Worm (Caenorhabditis elegans): ENCODE data around the gene C18D11.6.

The C18D11.6 gene

DNA sequence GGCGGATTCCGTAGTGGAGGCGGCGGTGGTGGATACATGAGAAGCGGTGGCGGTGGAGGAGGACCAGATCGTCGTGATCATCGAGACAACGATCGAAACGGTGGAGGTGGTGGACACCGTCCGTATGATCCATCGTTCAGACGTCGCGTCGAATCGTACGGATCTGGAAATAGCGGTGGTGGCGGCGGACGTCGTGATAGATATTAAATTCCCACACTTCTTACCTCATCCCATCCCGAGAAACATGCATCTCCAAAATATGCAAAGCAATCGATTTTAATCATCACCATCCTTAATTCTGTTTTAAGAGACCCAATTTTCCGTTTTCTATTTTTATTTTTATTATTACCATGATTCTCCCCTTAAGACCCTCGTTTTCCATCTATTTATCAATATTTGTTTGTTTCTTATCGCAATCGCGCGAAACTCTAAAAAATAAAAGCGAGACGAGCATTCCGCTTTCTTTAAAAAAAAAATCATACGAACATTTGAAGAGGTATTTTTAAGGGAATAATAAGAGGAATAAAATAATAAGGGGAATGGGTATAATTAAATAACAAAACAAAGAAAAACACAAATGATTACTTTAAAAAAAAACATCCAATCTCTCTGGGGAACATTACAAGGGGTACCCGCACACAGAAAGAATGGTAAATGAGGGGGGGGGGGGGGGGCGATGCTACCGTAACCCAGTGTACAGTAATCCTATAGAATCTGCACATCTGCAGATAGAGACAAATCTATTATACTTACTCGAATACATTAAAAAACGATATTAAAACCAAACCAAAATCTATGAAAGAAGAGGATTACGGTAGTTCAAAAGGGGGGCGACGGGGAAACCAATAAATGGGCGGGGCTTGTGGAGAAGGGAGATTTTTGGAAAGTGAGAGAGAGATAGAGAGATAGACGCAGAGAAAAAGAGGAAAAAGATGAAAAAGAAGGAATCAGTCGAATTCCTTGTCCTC, 20.4 kb downstream of the C18D11.6 start:
- peak in 1 of 2 experiments; percentile 30 for TF ChIP-seq hif-1 (tag; optimal IDR thresholded peaks at IDR 0.05)
- 0 out of 2 replicates have a peak, but pooled peaks have one; percentile 10 for TF ChIP-seq ZK337.2 (GFP tag; IDR thresholded peaks at IDR 0.05)
- TF ChIP-seq cey-2 (tag; optimal IDR thresholded peaks at IDR 0.05; ENCODE audit: borderline replicate concordance, insufficient read depth) = no peak
- TF ChIP-seq ceh-44 (GFP tag; IDR thresholded peaks at IDR 0.05) = no peak
- TF ChIP-seq ceh-20 (GFP tag; IDR thresholded peaks at IDR 0.05) = peak; percentile 58
- peak in 1 of 2 experiments; percentile 25 for TF ChIP-seq daf-16 (GFP tag; optimal IDR thresholded peaks at IDR 0.05)
- TF ChIP-seq daf-16 (tag; optimal IDR thresholded peaks at IDR 0.05) = peak; percentile 57
- TF ChIP-seq fkh-10 (GFP tag; optimal IDR thresholded peaks at IDR 0.05) = no peak
- peak; percentile 11 for TF ChIP-seq nhr-77 (tag; optimal IDR thresholded peaks at IDR 0.05)
- no peak for TF ChIP-seq pqm-1 (tag; optimal IDR thresholded peaks at IDR 0.05)
- TF ChIP-seq madf-5 (GFP tag; IDR thresholded peaks at IDR 0.05) = 0 out of 4 replicates have a peak, but pooled peaks have one; percentile 34 to 60
- TF ChIP-seq mdl-1 (tag; optimal IDR thresholded peaks at IDR 0.05) = no peak
- TF ChIP-seq unc-130 (GFP tag; optimal IDR thresholded peaks at IDR 0.05) = peak; percentile 4
- TF ChIP-seq zfp-3 (GFP tag; conservative IDR thresholded peaks at IDR 0.05) = peak; percentile 73; the same call in 1 of the 2 replicates
- peak; percentile 42 for TF ChIP-seq spr-3 (GFP tag; optimal IDR thresholded peaks at IDR 0.05)
- 0 out of 2 replicates have a peak, but pooled peaks have one; percentile 8 for TF ChIP-seq ctbp-1 (GFP tag; IDR thresholded peaks at IDR 0.05)
- TF ChIP-seq nhr-28 (tag; optimal IDR thresholded peaks at IDR 0.05) = no peak
- TF ChIP-seq arid-1 (GFP tag; conservative IDR thresholded peaks at IDR 0.05) = peak; percentile 48; the same call in 1 of the 2 replicates
- no peak for TF ChIP-seq lin-39 (tag; optimal IDR thresholded peaks at IDR 0.05)
- peak; percentile 27; the same call in 1 of the 2 replicates for TF ChIP-seq pha-4 (GFP tag; IDR thresholded peaks at IDR 0.05)
- no peak for TF ChIP-seq pha-4 (tag; optimal IDR thresholded peaks at IDR 0.05)
- TF ChIP-seq php-3 (GFP tag; IDR thresholded peaks at IDR 0.05) = peak; percentile 56
- 0 out of 2 replicates have a peak, but pooled peaks have one; percentile 6 for TF ChIP-seq Y105C5A.15 (GFP tag; IDR thresholded peaks at IDR 0.05)
- peak; percentile 16; the same call in 1 of the 2 replicates for TF ChIP-seq dmd-6 (GFP tag; IDR thresholded peaks at IDR 0.05)
- TF ChIP-seq F10B5.3 (tag; optimal IDR thresholded peaks at IDR 0.05) = no peak
- TF ChIP-seq ceh-62 (tag; optimal IDR thresholded peaks at IDR 0.05) = no peak
- no peak for TF ChIP-seq rbr-2 (tag; optimal IDR thresholded peaks at IDR 0.05)
- TF ChIP-seq egl-43 (GFP tag; IDR thresholded peaks at IDR 0.05) = peak; percentile 76; the same call in 1 of the 2 replicates
- no peak for TF ChIP-seq F26F4.8 (GFP tag; conservative IDR thresholded peaks at IDR 0.05)
- peak; percentile 32 for TF ChIP-seq sdz-12 (GFP tag; optimal IDR thresholded peaks at IDR 0.05)
- TF ChIP-seq zip-2 (tag; optimal IDR thresholded peaks at IDR 0.05) = no peak
- TF ChIP-seq Y75B8A.6 (GFP tag; IDR thresholded peaks at IDR 0.05) = no peak
- peak; percentile 34 for TF ChIP-seq aly-2 (tag; optimal IDR thresholded peaks at IDR 0.05)
- no peak for TF ChIP-seq hlh-30 (tag; optimal IDR thresholded peaks at IDR 0.05; ENCODE audit: insufficient read depth)
- TF ChIP-seq nhr-48 (tag; optimal IDR thresholded peaks at IDR 0.05) = peak; percentile 2
- 0 out of 2 replicates have a peak, but pooled peaks have one; percentile 17 for TF ChIP-seq D1046.2 (GFP tag; IDR thresholded peaks at IDR 0.05)
- TF ChIP-seq snpc-1.2 (GFP tag; IDR thresholded peaks at IDR 0.05) = peak; percentile 69
- no peak for TF ChIP-seq attf-4 (tag; optimal IDR thresholded peaks at IDR 0.05)
- peak; percentile 38 for TF ChIP-seq mep-1 (tag; optimal IDR thresholded peaks at IDR 0.05)
- TF ChIP-seq nhr-111 (GFP tag; optimal IDR thresholded peaks at IDR 0.05) = peak; percentile 32
- no peak for TF ChIP-seq nhr-10 (tag; optimal IDR thresholded peaks at IDR 0.05)
- TF ChIP-seq dmd-9 (GFP tag; IDR thresholded peaks at IDR 0.05) = peak; percentile 66; the same call in 1 of the 2 replicates
- TF ChIP-seq nhr-11 (tag; optimal IDR thresholded peaks at IDR 0.05) = no peak
- no peak for TF ChIP-seq nhr-102 (tag; optimal IDR thresholded peaks at IDR 0.05)
- no peak for TF ChIP-seq nhr-237 (tag; optimal IDR thresholded peaks at IDR 0.05)
- no peak for TF ChIP-seq duxl-1 (tag; optimal IDR thresholded peaks at IDR 0.05; ENCODE audit: poor library complexity)
- TF ChIP-seq set-16 (GFP tag; IDR thresholded peaks at IDR 0.05) = peak; percentile 56; the same call in 1 of the 2 replicates
- TF ChIP-seq lir-3 (tag; optimal IDR thresholded peaks at IDR 0.05) = no peak

Measured in whole organism, L4 larva.